Fruit fly (Drosophila melanogaster) whole organism, embryonic: ENCODE measurements around the gene CG1943.
A peak's percentile ranks its signal among the peaks of the same experiment; 100 is the strongest.

Experiments
- Asciz ChIP-seq: fragments of 200-800 bp; sonication (Bioruptor generic); optimal IDR thresholded peaks from 2 replicates; lab custom pipeline; 2017; ENCODE audit warnings: missing biosample characterization, mild to moderate bottlenecking, missing genetic modification characterization, missing genetic modification reagents
- Atf-2 ChIP-seq: fragments of 200-800 bp; sonication (Bioruptor generic); optimal IDR thresholded peaks from 2 replicates; lab custom pipeline; 2016; ENCODE audit warnings: missing biosample characterization, missing genetic modification characterization
- CG11456 ChIP-seq: fragments of 200-800 bp; sonication (Bioruptor generic); IDR thresholded peaks from 3 replicates; pipeline ENCODE4 v1.3.6; 2022; ENCODE audit warnings: missing biosample characterization, missing genetic modification characterization
- CG13123 ChIP-seq: fragments of 200-800 bp; sonication (Bioruptor generic); optimal IDR thresholded peaks from 2 replicates; lab custom pipeline; 2016; ENCODE audit warnings: missing biosample characterization, missing genetic modification characterization
- CG13775 ChIP-seq: fragments of 200-800 bp; sonication (Bioruptor generic); optimal IDR thresholded peaks from 3 replicates; lab custom pipeline; 2017; ENCODE audit warnings: missing biosample characterization, mild to moderate bottlenecking, missing genetic modification characterization
- CG14050 ChIP-seq: fragments of 200-800 bp; sonication (Bioruptor generic); IDR thresholded peaks from 3 replicates; pipeline ENCODE4 v1.3.6; 2022; ENCODE audit warnings: missing biosample characterization, missing genetic modification characterization
- CG15514 ChIP-seq: fragments of 200-800 bp; sonication (Bioruptor generic); optimal IDR thresholded peaks from 3 replicates; lab custom pipeline; 2017; ENCODE audit warnings: missing biosample characterization, missing genetic modification characterization, mild to moderate bottlenecking, moderate library complexity, missing genetic modification reagents
- CG15601 ChIP-seq: fragments of 200-800 bp; sonication (Bioruptor generic); optimal IDR thresholded peaks from 3 replicates; lab custom pipeline; 2019; ENCODE audit warnings: missing biosample characterization, mild to moderate bottlenecking, missing genetic modification characterization, moderate library complexity
- CG16813 ChIP-seq: fragments of 200-800 bp; sonication (Bioruptor generic); IDR thresholded peaks from 3 replicates; pipeline ENCODE4 v1.3.6; 2022; ENCODE audit warnings: missing biosample characterization, missing genetic modification characterization; ENCODE audit not compliant: partially characterized antibody
- CG17829 ChIP-seq: fragments of 200-800 bp; optimal IDR thresholded peaks from 2 replicates; lab custom pipeline; 2019; ENCODE audit warnings: missing biosample characterization, mild to moderate bottlenecking, missing genetic modification characterization, moderate library complexity
- CG2199 ChIP-seq: fragments of 200-800 bp; sonication (Bioruptor generic); IDR thresholded peaks from 3 replicates; pipeline ENCODE4 v1.3.6; 2022; ENCODE audit warnings: missing biosample characterization, missing genetic modification characterization
- CG2889 ChIP-seq: fragments of 200-800 bp; sonication (Bioruptor generic); IDR thresholded peaks from 3 replicates; pipeline ENCODE4 v1.3.6; 2022; ENCODE audit warnings: missing biosample characterization, missing genetic modification characterization
- CG3163 ChIP-seq: fragments of 200-800 bp; sonication (Bioruptor generic); optimal IDR thresholded peaks from 3 replicates; lab custom pipeline; 2016; ENCODE audit warnings: missing biosample characterization, missing genetic modification characterization
- CG32772 ChIP-seq: fragments of 200-800 bp; sonication (Bioruptor generic); IDR thresholded peaks from 2 replicates; pipeline ENCODE4 v1.3.6; 2022; ENCODE audit warnings: missing biosample characterization, missing genetic modification characterization
- CG33213 ChIP-seq: fragments of 200-800 bp; sonication (Bioruptor generic); optimal IDR thresholded peaks from 3 replicates; lab custom pipeline; 2016; ENCODE audit warnings: missing biosample characterization, missing genetic modification characterization
- CG42726 ChIP-seq: fragments of 200-800 bp; sonication (Bioruptor generic); IDR thresholded peaks from 2 replicates; pipeline ENCODE4 v1.3.6; 2022; ENCODE audit warnings: missing biosample characterization, missing genetic modification characterization; ENCODE audit not compliant: partially characterized antibody
- CG6175 ChIP-seq: fragments of 200-800 bp; sonication (Bioruptor generic); IDR thresholded peaks from 3 replicates; pipeline ENCODE4 v1.3.6; 2022; ENCODE audit warnings: missing biosample characterization, missing genetic modification characterization
- CG7357 ChIP-seq: fragments of 200-800 bp; sonication (Bioruptor generic); IDR thresholded peaks from 3 replicates; pipeline ENCODE4 v1.3.6; 2022; ENCODE audit warnings: missing biosample characterization, missing genetic modification characterization
- CG7372 ChIP-seq: fragments of 200-800 bp; sonication (Bioruptor generic); IDR thresholded peaks from 2 replicates; pipeline ENCODE4 v1.3.6; 2022; ENCODE audit warnings: missing biosample characterization, missing genetic modification characterization
- CTCF ChIP-seq: fragments of 200-800 bp; sonication (Bioruptor generic); optimal IDR thresholded peaks from 2 replicates; lab custom pipeline; 2017; ENCODE audit warnings: missing biosample characterization, mild to moderate bottlenecking, missing genetic modification characterization, moderate library complexity
- D19B ChIP-seq: fragments of 200-800 bp; sonication (Bioruptor generic); optimal IDR thresholded peaks from 2 replicates; lab custom pipeline; 2017; ENCODE audit warnings: missing biosample characterization, mild to moderate bottlenecking, missing genetic modification characterization
- Dbx ChIP-seq: fragments of 200-800 bp; sonication (Bioruptor generic); IDR thresholded peaks from 3 replicates; pipeline ENCODE4 v1.3.6; 2022; ENCODE audit warnings: missing biosample characterization, missing genetic modification characterization
- Deaf1 ChIP-seq: fragments of 200-800 bp; optimal IDR thresholded peaks from 3 replicates; lab custom pipeline; 2019; ENCODE audit warnings: missing biosample characterization, mild to moderate bottlenecking, missing genetic modification characterization, moderate library complexity
- Doc3 ChIP-seq: fragments of 200-800 bp; sonication (Bioruptor generic); IDR thresholded peaks from 3 replicates; pipeline ENCODE4 v1.3.6; 2022; ENCODE audit warnings: missing biosample characterization, missing genetic modification characterization; ENCODE audit not compliant: partially characterized antibody
- Fer3 ChIP-seq: fragments of 200-800 bp; sonication (Bioruptor generic); optimal IDR thresholded peaks from 2 replicates; lab custom pipeline; 2018; ENCODE audit warnings: missing biosample characterization, mild to moderate bottlenecking, missing genetic modification characterization, moderate library complexity
- Gsc ChIP-seq: fragments of 200-800 bp; sonication (Bioruptor generic); IDR thresholded peaks from 2 replicates; pipeline ENCODE4 v1.3.6; 2022; ENCODE audit warnings: missing biosample characterization, missing genetic modification characterization
- H15 ChIP-seq: fragments of 200-800 bp; sonication (Bioruptor generic); IDR thresholded peaks from 3 replicates; pipeline ENCODE4 v1.3.6; 2022; ENCODE audit warnings: missing biosample characterization, missing genetic modification characterization
- Neu2 ChIP-seq: fragments of 200-800 bp; sonication (Bioruptor generic); optimal IDR thresholded peaks from 3 replicates; lab custom pipeline; 2016; ENCODE audit warnings: missing biosample characterization, missing genetic modification characterization, borderline replicate concordance
- Rfx ChIP-seq: fragments of 200-800 bp; sonication (Bioruptor generic); IDR thresholded peaks from 2 replicates; pipeline ENCODE4 v1.3.6; 2022; ENCODE audit warnings: missing biosample characterization, missing genetic modification characterization
- Spps ChIP-seq: fragments of 200-800 bp; sonication (Bioruptor generic); optimal IDR thresholded peaks from 2 replicates; lab custom pipeline; 2018; ENCODE audit warnings: missing biosample characterization, mild to moderate bottlenecking, missing genetic modification characterization
- Taf1 ChIP-seq: fragments of 200-800 bp; sonication (Bioruptor generic); IDR thresholded peaks from 2 replicates; pipeline ENCODE4 v1.3.6; 2022; ENCODE audit warnings: missing biosample characterization, missing genetic modification characterization
- al ChIP-seq: fragments of 200-800 bp; sonication (Bioruptor generic); IDR thresholded peaks from 2 replicates; pipeline ENCODE4 v1.3.6; 2022; ENCODE audit warnings: missing biosample characterization, missing genetic modification characterization
- bab2 ChIP-seq: fragments of 200-800 bp; sonication (Bioruptor generic); optimal IDR thresholded peaks from 2 replicates; lab custom pipeline; 2016; ENCODE audit warnings: missing biosample characterization, missing genetic modification characterization
- bcd ChIP-seq: fragments of 200-800 bp; sonication (Bioruptor generic); optimal IDR thresholded peaks from 2 replicates; lab custom pipeline; 2017; ENCODE audit warnings: missing biosample characterization, mild to moderate bottlenecking, missing genetic modification characterization
- bsh ChIP-seq, 2 experiments: fragments of 200-800 bp; sonication (Bioruptor generic); optimal IDR thresholded peaks; 2 replicates each; lab custom pipeline; 2017 to 2018; ENCODE audit warnings: mild to moderate bottlenecking in 2 of 2, missing biosample characterization in 2 of 2, missing genetic modification characterization in 2 of 2, moderate library complexity in 1 of 2
- ci ChIP-seq: fragments of 200-800 bp; sonication (Bioruptor generic); IDR thresholded peaks from 3 replicates; pipeline ENCODE4 v1.3.6; 2022; ENCODE audit warnings: missing biosample characterization, missing genetic modification characterization
- corto ChIP-seq: fragments of 200-800 bp; sonication (Bioruptor generic); optimal IDR thresholded peaks from 2 replicates; lab custom pipeline; 2016; ENCODE audit warnings: missing biosample characterization, mild to moderate bottlenecking, missing genetic modification characterization, moderate library complexity
- fd64A ChIP-seq: fragments of 200-800 bp; sonication (Bioruptor generic); optimal IDR thresholded peaks from 3 replicates; lab custom pipeline; 2018; ENCODE audit warnings: missing biosample characterization, mild to moderate bottlenecking, missing genetic modification characterization
- gt ChIP-seq: fragments of 200-800 bp; sonication (Bioruptor generic); IDR thresholded peaks from 2 replicates; pipeline ENCODE4 v1.3.6; 2022; ENCODE audit warnings: missing biosample characterization, missing genetic modification characterization
- hth ChIP-seq: fragments of >200 bp; optimal IDR thresholded peaks from 2 replicates; lab custom pipeline; 2017; ENCODE audit warnings: inconsistent platforms
- insv ChIP-seq, 2 experiments: fragments of 200-800 bp; sonication (Bioruptor generic); optimal IDR thresholded peaks; 3 replicates each; lab custom pipeline; 2016 to 2018; ENCODE audit warnings: missing biosample characterization in 2 of 2, missing genetic modification characterization in 2 of 2
- lmd ChIP-seq: fragments of 200-800 bp; sonication (Bioruptor generic); IDR thresholded peaks from 2 replicates; pipeline ENCODE4 v1.3.6; 2022; ENCODE audit warnings: missing biosample characterization, missing genetic modification characterization
- nom ChIP-seq: fragments of 200-800 bp; sonication (Bioruptor generic); optimal IDR thresholded peaks from 2 replicates; lab custom pipeline; 2017; ENCODE audit warnings: missing biosample characterization, missing genetic modification characterization, mild to moderate bottlenecking, moderate library complexity, missing genetic modification reagents
- org-1 ChIP-seq: fragments of 200-800 bp; sonication (Bioruptor generic); optimal IDR thresholded peaks from 2 replicates; lab custom pipeline; 2017; ENCODE audit warnings: missing biosample characterization, missing genetic modification characterization
- pb ChIP-seq: fragments of 200-800 bp; sonication (Bioruptor generic); optimal IDR thresholded peaks from 3 replicates; lab custom pipeline; 2016; ENCODE audit warnings: missing biosample characterization, missing genetic modification characterization
- seq ChIP-seq: fragments of 200-800 bp; sonication (Bioruptor generic); IDR thresholded peaks from 2 replicates; pipeline ENCODE4 v1.3.6; 2022; ENCODE audit warnings: missing biosample characterization, missing genetic modification characterization
- tio ChIP-seq: fragments of 200-800 bp; sonication (Bioruptor generic); optimal IDR thresholded peaks from 2 replicates; lab custom pipeline; 2017; ENCODE audit warnings: missing biosample characterization, missing genetic modification characterization, inconsistent platforms
- wdn ChIP-seq: fragments of 200-800 bp; sonication (Bioruptor generic); IDR thresholded peaks from 2 replicates; pipeline ENCODE4 v1.3.6; 2022; ENCODE audit warnings: missing biosample characterization, missing genetic modification characterization
- wor ChIP-seq: fragments of 200-800 bp; sonication (Bioruptor generic); IDR thresholded peaks from 2 replicates; pipeline ENCODE4 v1.3.6; 2022; ENCODE audit warnings: missing biosample characterization, missing genetic modification characterization
- zen ChIP-seq: fragments of 200-800 bp; sonication (Bioruptor generic); optimal IDR thresholded peaks from 3 replicates; lab custom pipeline; 2018; ENCODE audit warnings: missing biosample characterization, mild to moderate bottlenecking, missing genetic modification characterization, moderate library complexity

The CG1943 gene

dm6 chr3R:7086377-7087200 lies 11.9 kb downstream of the CG1943 start, which contains the start of gene alphaTub84B (continued):
- TF ChIP-seq CG2889 (GFP tag; lab: Robert Waterston, UW) (no peak), tio (GFP tag; lab: Kevin White, UChicago) (no peak), CG11456 (peak; percentile 83), CG42726 (GFP tag; lab: Robert Waterston, UW) (peak; percentile 89), corto (GFP tag; lab: Kevin White, UChicago) (no peak), D19B (GFP tag; lab: Kevin White, UChicago) (no peak), CG2199 (GFP tag; lab: Robert Waterston, UW) (peak; percentile 85; the same call in 2 of the 3 replicates), ci (GFP tag; lab: Robert Waterston, UW) (peak; percentile 89), wdn (GFP tag; lab: Robert Waterston, UW) (peak; percentile 65; the same call in 1 of the 2 replicates), Dbx (peak; percentile 84), wor (GFP tag; lab: Robert Waterston, UW) (no peak), CG7357 (GFP tag; lab: Robert Waterston, UW) (no peak), org-1 (GFP tag; lab: Kevin White, UChicago) (no peak), Neu2 (peak; percentile 51), Deaf1 (tag; lab: Kevin White, UChicago) (peak; percentile 32), nom (GFP tag; lab: Kevin White, UChicago) (peak; percentile 89), zen (tag; lab: Kevin White, UChicago) (peak; percentile 34), Spps (tag; lab: Kevin White, UChicago) (no peak), pb (GFP tag; lab: Kevin White, UChicago) (peak; percentile 79), CG13123 (peak; percentile 56), CG7372 (no peak), bab2 (GFP tag; lab: Kevin White, UChicago) (peak; percentile 48), Rfx (GFP tag; lab: Robert Waterston, UW) (peak; percentile 65), CTCF (GFP tag; lab: Kevin White, UChicago) (peak; percentile 43), CG17829 (peak; percentile 66), CG33213 (peak; percentile 87), Taf1 (no peak), Doc3 (GFP tag; lab: Robert Waterston, UW) (no peak), al (no peak), CG6175 (0 out of 3 replicates have a peak, but pooled peaks have one; percentile 67), Fer3 (tag; lab: Kevin White, UChicago) (peak; percentile 57), seq (peak; percentile 44; the same call in 1 of the 2 replicates), CG16813 (GFP tag; lab: Robert Waterston, UW) (peak; percentile 36; the same call in 1 of the 3 replicates), H15 (no peak), hth (lab: Kevin White, UChicago) (no peak), CG32772 (GFP tag; lab: Robert Waterston, UW) (peak; percentile 51; the same call in 1 of the 2 replicates), CG14050 (peak; percentile 25; the same call in 1 of the 3 replicates), CG15514 (GFP tag; lab: Kevin White, UChicago) (peak; percentile 62), CG3163 (GFP tag; lab: Kevin White, UChicago) (peak; percentile 72), Atf-2 (GFP tag; lab: Kevin White, UChicago) (peak; percentile 75), Gsc (no peak), insv (GFP tag; optimal IDR thresholded peaks at IDR 0.05; lab: Kevin White, UChicago) (peak in 1 of 2 experiments; percentile 44), bcd (GFP tag; lab: Kevin White, UChicago) (peak; percentile 42), gt (GFP tag; lab: Robert Waterston, UW) (no peak), CG15601 (tag; lab: Kevin White, UChicago) (peak; percentile 55), CG13775 (peak; percentile 57), Asciz (peak; percentile 67), lmd (GFP tag; lab: Robert Waterston, UW) (peak; percentile 10; the same call in 1 of the 2 replicates), bsh (GFP tag; optimal IDR thresholded peaks at IDR 0.05; lab: Kevin White, UChicago) (peak; percentile 32 to 47), fd64A (GFP tag; lab: Kevin White, UChicago) (peak; percentile 63)
